Fruit fly (Drosophila melanogaster): ENCODE data around the gene Fdx1.

The Fdx1 gene

dm6 chr3L:9343963-9344362 is 27.1 kb downstream of the Fdx1 start:
- TF ChIP-seq CG10669 (GFP tag; optimal IDR thresholded peaks at IDR 0.05) = no peak
- no peak for TF ChIP-seq acj6 (GFP tag; optimal IDR thresholded peaks at IDR 0.05)
- no peak for TF ChIP-seq fd59A (GFP tag; optimal IDR thresholded peaks at IDR 0.05)
- no peak for TF ChIP-seq net (GFP tag; optimal IDR thresholded peaks at IDR 0.05)
- no peak for TF ChIP-seq ss (GFP tag; optimal IDR thresholded peaks at IDR 0.05)
- TF ChIP-seq dsx (GFP tag; optimal IDR thresholded peaks at IDR 0.05; ENCODE audit: poor library complexity, severe bottlenecking) = no peak
- no peak for TF ChIP-seq CG9139 (GFP tag; optimal IDR thresholded peaks at IDR 0.05)
- TF ChIP-seq fd85E (GFP tag; optimal IDR thresholded peaks at IDR 0.05) = no peak
- no peak for TF ChIP-seq CG11762 (GFP tag; optimal IDR thresholded peaks at IDR 0.05; ENCODE audit: insufficient read depth)
- no peak for TF ChIP-seq CG6276 (GFP tag; optimal IDR thresholded peaks at IDR 0.05)

dm6 chr3L:9340839-9341238 is 30.2 kb downstream of the Fdx1 start:
- TF ChIP-seq CG34406 (GFP tag; optimal IDR thresholded peaks at IDR 0.05) (no peak), CG8319 (GFP tag; optimal IDR thresholded peaks at IDR 0.05) (no peak), CG6276 (GFP tag; optimal IDR thresholded peaks at IDR 0.05) (no peak), Sox14 (GFP tag; optimal IDR thresholded peaks at IDR 0.05) (peak; percentile 22), Met (GFP tag; optimal IDR thresholded peaks at IDR 0.05) (no peak), svp (GFP tag) (peak; percentile 21), fkh (GFP tag; optimal IDR thresholded peaks at IDR 0.05) (peak; percentile 34)

- TF ChIP-seq Blimp-1 (GFP tag; optimal IDR thresholded peaks at IDR 0.05) = no peak
- TF ChIP-seq achi (GFP tag; optimal IDR thresholded peaks at IDR 0.05) = peak; percentile 0
- no peak for TF ChIP-seq topi (GFP tag; optimal IDR thresholded peaks at IDR 0.05)
- TF ChIP-seq vri (GFP tag; optimal IDR thresholded peaks at IDR 0.05) = no peak
- TF ChIP-seq Smox (GFP tag; optimal IDR thresholded peaks at IDR 0.05) = no peak
- TF ChIP-seq eg (GFP tag; IDR thresholded peaks at IDR 0.05) = peak; percentile 37; the same call in 1 of the 3 replicates
- peak; percentile 6 for TF ChIP-seq CG6276 (GFP tag; optimal IDR thresholded peaks at IDR 0.05)
- peak; percentile 60 for TF ChIP-seq Eip78C (GFP tag)
- no peak for TF ChIP-seq fkh (GFP tag; optimal IDR thresholded peaks at IDR 0.05)
- TF ChIP-seq CG9139 (GFP tag; optimal IDR thresholded peaks at IDR 0.05) = peak; percentile 9
- TF ChIP-seq Lpt (GFP tag; optimal IDR thresholded peaks at IDR 0.05) = no peak
- TF ChIP-seq esn (GFP tag; optimal IDR thresholded peaks at IDR 0.05) = no peak
- no peak for TF ChIP-seq spab (GFP tag; optimal IDR thresholded peaks at IDR 0.05)
- TF ChIP-seq CG6163 (GFP tag; IDR thresholded peaks at IDR 0.05) = peak; percentile 61; the same call in 2 of the 3 replicates
- TF ChIP-seq CG6854 (GFP tag; optimal IDR thresholded peaks at IDR 0.05) = peak; percentile 51
- no peak for TF ChIP-seq CG15336 (GFP tag; IDR thresholded peaks at IDR 0.05)
- TF ChIP-seq svp (GFP tag) = peak; percentile 78
- TF ChIP-seq CG32006 (GFP tag; optimal IDR thresholded peaks at IDR 0.05) = no peak
- TF ChIP-seq Sox102F (GFP tag; optimal IDR thresholded peaks at IDR 0.05) = peak; percentile 28
- TF ChIP-seq CG31627 (GFP tag; optimal IDR thresholded peaks at IDR 0.05) = no peak
- no peak for TF ChIP-seq Met (GFP tag; optimal IDR thresholded peaks at IDR 0.05)
These were observed 30.8 kb downstream of the Fdx1 start for dm6 chr3L:9340232-9340631.

- TF ChIP-seq topi (GFP tag; optimal IDR thresholded peaks at IDR 0.05) (no peak), CG16779 (tag; optimal IDR thresholded peaks at IDR 0.05) (no peak), Gug (GFP tag; IDR thresholded peaks at IDR 0.05) (peak; percentile 12; the same call in 1 of the 2 replicates), OdsH (GFP tag; optimal IDR thresholded peaks at IDR 0.05) (peak; percentile 19), Eip78C (GFP tag) (peak; percentile 80), spab (GFP tag; optimal IDR thresholded peaks at IDR 0.05) (no peak), Hr4 (GFP tag; optimal IDR thresholded peaks at IDR 0.05) (peak; percentile 23), pdm3 (GFP tag; optimal IDR thresholded peaks at IDR 0.05) (peak; percentile 45), CG6808 (GFP tag; optimal IDR thresholded peaks at IDR 0.05) (no peak), Sox14 (GFP tag; optimal IDR thresholded peaks at IDR 0.05) (peak; percentile 3), CG8632 (GFP tag; optimal IDR thresholded peaks at IDR 0.05) (no peak), salr (GFP tag; optimal IDR thresholded peaks at IDR 0.05) (no peak), CG9139 (GFP tag; optimal IDR thresholded peaks at IDR 0.05) (no peak), Sox102F (GFP tag; optimal IDR thresholded peaks at IDR 0.05) (no peak), svp (GFP tag) (peak; percentile 69), Sox15 (GFP tag; optimal IDR thresholded peaks at IDR 0.05) (peak; percentile 7), esn (GFP tag; optimal IDR thresholded peaks at IDR 0.05) (no peak), CG8119 (GFP tag; IDR thresholded peaks at IDR 0.05) (peak; percentile 21; the same call in 1 of the 3 replicates), achi (GFP tag; optimal IDR thresholded peaks at IDR 0.05) (no peak), CG34406 (GFP tag; optimal IDR thresholded peaks at IDR 0.05) (no peak), acj6 (GFP tag; optimal IDR thresholded peaks at IDR 0.05) (peak; percentile 20), CG11762 (GFP tag; optimal IDR thresholded peaks at IDR 0.05; ENCODE audit: insufficient read depth) (peak; percentile 34), CG32006 (GFP tag; optimal IDR thresholded peaks at IDR 0.05) (peak; percentile 18), Smox (GFP tag; optimal IDR thresholded peaks at IDR 0.05) (no peak), CG6854 (GFP tag; optimal IDR thresholded peaks at IDR 0.05) (no peak), CG6276 (GFP tag; optimal IDR thresholded peaks at IDR 0.05) (peak; percentile 7), net (GFP tag; optimal IDR thresholded peaks at IDR 0.05) (peak; percentile 11), CG15336 (GFP tag; IDR thresholded peaks at IDR 0.05) (no peak)
These were observed 32.0 kb downstream of the Fdx1 start for dm6 chr3L:9339021-9339420.

All from whole organism, prepupa.